Worm (Caenorhabditis elegans) whole organism, L4 larva: ENCODE results near the gene Y55F3BR.6.

ENCODE experiments used
- Y5F2A.4 ChIP-seq: fragments of 200-800 bp; sonication (Bioruptor generic); optimal IDR thresholded peaks from 2 replicates; lab custom pipeline; 2018; ENCODE audit warnings: mild to moderate bottlenecking, missing genetic modification characterization, missing compliant biosample characterization
- ama-1 ChIP-seq: fragments of 150-350 bp; optimal IDR thresholded peaks from 2 replicates; lab custom pipeline; 2014; ENCODE audit warnings: inconsistent platforms, mixed read lengths
- mdl-1 ChIP-seq, 2 experiments: fragments of 150-350 bp in 1 of 2; sonication (generic microtip) in 1 of 2; optimal IDR thresholded peaks; 2 replicates each; lab custom pipeline; 2014 to 2017; ENCODE audit warnings: missing biosample characterization in 2 of 2, missing genetic modification characterization in 2 of 2
- nhr-111 ChIP-seq: fragments of 200-800 bp; sonication (Bioruptor generic); optimal IDR thresholded peaks from 2 replicates; lab custom pipeline; 2018; ENCODE audit warnings: mild to moderate bottlenecking, missing genetic modification characterization, missing compliant biosample characterization
- nhr-77 ChIP-seq: fragments of 150-350 bp; optimal IDR thresholded peaks from 2 replicates; lab custom pipeline; 2014; ENCODE audit warnings: missing biosample characterization, missing genetic modification characterization
- skn-1 ChIP-seq: fragments of 150-350 bp; optimal IDR thresholded peaks from 2 replicates; lab custom pipeline; 2014; ENCODE audit warnings: missing biosample characterization, missing genetic modification characterization

- TF ChIP-seq ama-1 = no peak
- TF ChIP-seq skn-1 (tag; lab: Kevin White, UChicago) = no peak
- TF ChIP-seq mdl-1 (tag; optimal IDR thresholded peaks at IDR 0.05; lab: Kevin White, UChicago) = peak in 1 of 2 experiments; percentile 17
- TF ChIP-seq Y5F2A.4 (GFP tag; lab: Kevin White, UChicago) = no peak
- no peak for TF ChIP-seq nhr-77 (tag; lab: Kevin White, UChicago)
- no peak for TF ChIP-seq nhr-111 (GFP tag; lab: Kevin White, UChicago)
These were observed 704 bp upstream of the Y55F3BR.6 start for ce11 chrIV:842630-843029.
